Worm (Caenorhabditis elegans) whole organism, L3 larva: ENCODE data around the gene F41F3.3.

ENCODE experiments used
- ama-1 ChIP-seq: fragments of 150-350 bp; optimal IDR thresholded peaks from 2 replicates; lab custom pipeline; 2018
- ceh-9 ChIP-seq: sonication (generic microtip); optimal IDR thresholded peaks from 2 replicates; lab custom pipeline; 2018; ENCODE audit warnings: missing biosample characterization, missing genetic modification characterization
- daf-12 ChIP-seq: fragments of 150-350 bp; optimal IDR thresholded peaks from 2 replicates; lab custom pipeline; 2014; ENCODE audit warnings: missing biosample characterization, missing genetic modification reagents, missing genetic modification characterization
- egl-5 ChIP-seq: fragments of 150-350 bp; optimal IDR thresholded peaks from 2 replicates; lab custom pipeline; 2017; ENCODE audit warnings: missing biosample characterization, missing genetic modification reagents, missing genetic modification characterization, inconsistent platforms
- lin-39 ChIP-seq: fragments of 150-350 bp; optimal IDR thresholded peaks from 2 replicates; lab custom pipeline; 2018; ENCODE audit warnings: missing biosample characterization, missing genetic modification reagents, missing genetic modification characterization
- lsy-12 ChIP-seq: sonication (generic microtip); optimal IDR thresholded peaks from 2 replicates; lab custom pipeline; 2016; ENCODE audit warnings: mild to moderate bottlenecking, missing genetic modification characterization, missing compliant biosample characterization
- nhr-12 ChIP-seq: fragments of 150-350 bp; optimal IDR thresholded peaks from 2 replicates; lab custom pipeline; 2014; ENCODE audit warnings: missing biosample characterization, missing genetic modification characterization
- nhr-28 ChIP-seq: fragments of 150-350 bp; optimal IDR thresholded peaks from 2 replicates; lab custom pipeline; 2014; ENCODE audit warnings: missing biosample characterization, missing genetic modification characterization
- nhr-76 ChIP-seq: fragments of 150-350 bp; sonication (generic microtip); optimal IDR thresholded peaks from 5 replicates; lab custom pipeline; 2014; ENCODE audit warnings: missing biosample characterization, missing genetic modification characterization
- nhr-77 ChIP-seq: fragments of 150-350 bp; optimal IDR thresholded peaks from 2 replicates; lab custom pipeline; 2014; ENCODE audit warnings: missing biosample characterization, missing genetic modification characterization
- sea-2 ChIP-seq: fragments of 150-350 bp; sonication (generic microtip); optimal IDR thresholded peaks from 4 replicates; lab custom pipeline; 2014; ENCODE audit warnings: missing biosample characterization, missing genetic modification reagents, missing genetic modification characterization
- ztf-11 ChIP-seq: fragments of 150-350 bp; optimal IDR thresholded peaks from 2 replicates; lab custom pipeline; 2014; ENCODE audit warnings: missing biosample characterization, missing genetic modification characterization

- TF ChIP-seq ama-1, result no peak
- no peak for TF ChIP-seq nhr-77 (tag; lab: Kevin White, UChicago)
- TF ChIP-seq ztf-11, result no peak
- no peak for TF ChIP-seq nhr-28 (tag; lab: Kevin White, UChicago)
- no peak for TF ChIP-seq nhr-12 (tag; lab: Kevin White, UChicago)
- TF ChIP-seq egl-5, result no peak
- TF ChIP-seq daf-12 (tag; lab: Kevin White, UChicago), result no peak
- TF ChIP-seq ceh-9, result no peak
- no peak for TF ChIP-seq lin-39
- no peak for TF ChIP-seq nhr-76
- no peak for TF ChIP-seq sea-2
- no peak for TF ChIP-seq lsy-12 (tag; lab: Kevin White, UChicago)
These were observed 24.4 kb upstream of the F41F3.3 start, which contains the start of gene K03B4.9 for ce11 chrV:4672487-4672886.
